Worm (Caenorhabditis elegans): Measurements from ENCODE around the gene Y64G10A.7.

DNA sequence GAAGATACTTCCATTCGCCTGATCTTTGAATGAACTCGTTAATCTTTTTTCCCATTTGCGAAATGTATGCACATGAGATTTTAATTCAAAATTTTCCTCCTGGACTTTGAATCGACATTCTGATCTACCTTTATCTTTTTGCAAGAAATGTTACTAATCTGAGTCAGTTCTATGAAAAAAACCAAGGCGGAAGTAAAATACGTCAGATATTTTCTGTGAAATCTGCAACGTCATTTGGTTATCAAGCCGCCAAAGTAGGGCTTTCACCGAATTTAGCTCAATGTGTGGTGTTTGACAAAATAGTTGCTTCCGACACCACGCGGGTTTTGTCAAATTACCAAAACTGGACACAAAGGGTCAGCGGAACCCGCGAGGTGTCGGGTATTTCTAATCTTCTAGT lies 16.9 kb upstream of the Y64G10A.7 start:
- no peak for TF ChIP-seq him-1 (tag; optimal IDR thresholded peaks at IDR 0.05)
- no peak for TF ChIP-seq dao-5 (tag; optimal IDR thresholded peaks at IDR 0.05)
- no peak for TF ChIP-seq W03F9.2 (tag; optimal IDR thresholded peaks at IDR 0.05)

Data from whole organism, L4/young adult.